Worm (Caenorhabditis elegans): ENCODE data around the gene sru-39.

- TF ChIP-seq ztf-11 (tag; optimal IDR thresholded peaks at IDR 0.05) (no peak), ztf-4 (tag; optimal IDR thresholded peaks at IDR 0.05) (no peak)
Observed at ce11 chrV:9821724-9822123, 18.4 kb downstream of the sru-39 start, which contains the start of gene str-193.
